Fruit fly (Drosophila melanogaster) whole organism, wandering third instar larva: ENCODE data around the gene Sem1.

Experiments
- Mio ChIP-seq: sonication (Bioruptor generic); optimal IDR thresholded peaks from 2 replicates; lab custom pipeline; 2016; ENCODE audit warnings: missing biosample characterization, missing genetic modification characterization
- OdsH ChIP-seq: fragments of 200-800 bp; sonication (Bioruptor generic); optimal IDR thresholded peaks from 2 replicates; lab custom pipeline; 2016; ENCODE audit warnings: missing biosample characterization, mild to moderate bottlenecking, missing genetic modification characterization
- Vsx2 ChIP-seq: fragments of 200-300, 225-300 bp; sonication (Bioruptor generic); optimal IDR thresholded peaks from 2 replicates; lab custom pipeline; 2018; ENCODE audit warnings: missing biosample characterization, missing genetic modification characterization; ENCODE audit not compliant: partially characterized antibody
- br ChIP-seq: fragments of 200-800 bp; sonication (Bioruptor generic); optimal IDR thresholded peaks from 2 replicates; lab custom pipeline; 2016; ENCODE audit warnings: missing biosample characterization, missing genetic modification characterization
- dsf ChIP-seq: sonication (Bioruptor generic); optimal IDR thresholded peaks from 2 replicates; lab custom pipeline; 2016; ENCODE audit warnings: missing biosample characterization, missing genetic modification characterization, borderline replicate concordance
- woc ChIP-seq: sonication (Bioruptor generic); optimal IDR thresholded peaks from 2 replicates; lab custom pipeline; 2016; ENCODE audit warnings: missing biosample characterization, mild to moderate bottlenecking, missing genetic modification characterization

DNA sequence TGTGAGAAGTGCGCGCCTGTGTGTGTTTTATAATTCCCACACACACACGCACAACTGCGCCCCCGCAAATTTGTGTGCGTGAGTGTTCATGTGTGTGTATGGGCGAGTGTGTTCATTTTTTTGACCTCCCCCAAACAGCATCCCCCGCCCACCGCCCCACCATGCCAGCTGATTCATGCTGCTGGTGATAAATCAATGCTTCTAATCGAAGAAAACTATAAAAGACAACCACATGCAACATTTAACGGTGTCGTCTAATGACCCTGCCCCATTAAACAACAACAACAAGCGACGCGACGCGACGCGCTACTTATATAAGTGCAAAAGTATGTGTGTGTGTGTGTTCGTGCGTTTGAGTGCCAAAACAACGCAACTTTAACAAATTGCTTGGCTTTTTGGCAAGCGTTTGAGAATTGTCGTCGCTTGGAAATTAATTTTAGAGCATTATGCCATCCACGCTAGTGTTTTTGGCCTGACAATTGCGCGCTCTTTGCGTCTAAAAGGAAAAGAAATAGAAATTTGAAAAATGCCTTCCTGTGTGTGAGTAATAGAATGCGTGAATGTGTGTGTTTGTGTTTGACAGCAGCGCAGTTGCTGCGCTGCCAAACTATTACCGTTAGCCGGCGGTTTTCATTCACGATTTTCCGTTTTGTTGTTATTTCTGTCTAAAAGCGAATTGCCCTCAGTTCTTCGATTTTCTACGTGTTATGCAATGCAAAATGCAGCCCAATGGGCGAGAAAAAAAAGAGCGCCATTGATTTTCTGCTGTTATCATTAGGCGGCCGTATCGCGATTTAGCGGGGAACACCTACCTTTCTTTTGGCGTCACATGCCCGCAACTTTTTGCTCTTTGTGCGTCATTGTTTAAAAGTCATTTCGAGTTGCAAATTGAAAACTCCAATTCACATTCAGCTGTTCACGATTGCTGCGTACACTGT is 25.1 kb upstream of the Sem1 start:
- TF ChIP-seq dsf (GFP tag; lab: Kevin White, UChicago) (no peak), woc (no peak), OdsH (GFP tag; lab: Kevin White, UChicago) (no peak), br (GFP tag; lab: Kevin White, UChicago) (no peak), Vsx2 (GFP tag; lab: Kevin White, UChicago) (no peak), Mio (GFP tag; lab: Kevin White, UChicago) (no peak)
